Fruit fly (Drosophila melanogaster) S2 (cell line): Measurements from ENCODE around the gene Mvd.

Source experiments
- CG8478 ChIP-seq: fragments of >200 bp; optimal IDR thresholded peaks from 2 replicates; lab custom pipeline; 2018
- CTCF ChIP-seq, 2 experiments: fragments of >200 bp; optimal IDR thresholded peaks; 2 replicates each; lab custom pipeline; 2018

DNA sequence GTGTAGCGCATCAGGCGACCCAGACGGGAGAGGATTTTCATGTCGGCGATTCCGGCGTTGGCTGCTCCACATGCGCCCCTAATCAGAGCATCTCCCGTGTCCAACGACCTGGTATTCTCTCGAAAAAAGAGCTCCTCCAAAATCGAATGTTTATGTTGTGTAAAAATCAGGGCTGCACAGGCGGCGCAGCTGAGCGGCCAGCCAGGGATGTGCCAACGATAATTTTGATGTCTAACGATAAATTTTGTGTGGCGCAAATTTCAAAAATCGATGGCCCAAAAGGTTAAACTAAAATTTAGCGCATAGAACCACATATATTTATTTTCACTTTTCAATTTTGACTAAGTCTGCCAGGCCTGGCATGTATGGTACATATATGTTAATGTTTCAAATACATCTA lies 47.9 kb upstream of the Mvd start, which contains the start of gene CG9240:
- TF ChIP-seq CG8478, result no peak
- no peak for TF ChIP-seq CTCF (optimal IDR thresholded peaks at IDR 0.05; lab: Kevin White, UChicago)
